Worm (Caenorhabditis elegans) whole organism, L4 larva: ENCODE data around the gene T20F7.3.
"Not testable (repeated sequence)": the region's sequence is repeated elsewhere in the genome, so short reads cannot be mapped to it uniquely, and the experiment has no call there.

Experiments used
- F37D6.2 ChIP-seq: sonication (generic microtip); optimal IDR thresholded peaks from 2 replicates; lab custom pipeline; 2016; ENCODE audit warnings: mild to moderate bottlenecking, missing genetic modification characterization, missing compliant biosample characterization
- R02D3.7 ChIP-seq: fragments of 150-350 bp; sonication (generic microtip); optimal IDR thresholded peaks from 3 replicates; lab custom pipeline; 2014; ENCODE audit warnings: missing biosample characterization, missing genetic modification characterization
- Y105C5A.15 ChIP-seq: fragments of 200-800 bp; sonication (Bioruptor generic); IDR thresholded peaks from 2 replicates; pipeline ENCODE4 v1.3.6; 2022; ENCODE audit warnings: missing genetic modification characterization, missing compliant biosample characterization
- Y48G9A.11 ChIP-seq: fragments of 200-800 bp; sonication (Bioruptor generic); IDR thresholded peaks from 2 replicates; pipeline ENCODE4 v1.3.6; 2022; ENCODE audit warnings: missing genetic modification reagents, missing genetic modification characterization, missing compliant biosample characterization
- Y5F2A.4 ChIP-seq: fragments of 200-800 bp; sonication (Bioruptor generic); optimal IDR thresholded peaks from 2 replicates; lab custom pipeline; 2018; ENCODE audit warnings: mild to moderate bottlenecking, missing genetic modification characterization, missing compliant biosample characterization
- ZK337.2 ChIP-seq: fragments of 200-800 bp; sonication (Bioruptor generic); IDR thresholded peaks from 2 replicates; pipeline ENCODE4 v1.3.6; 2022; ENCODE audit warnings: missing genetic modification reagents, missing genetic modification characterization, missing compliant biosample characterization
- aly-2 ChIP-seq: sonication (generic microtip); optimal IDR thresholded peaks from 2 replicates; lab custom pipeline; 2018; ENCODE audit warnings: missing biosample characterization, missing genetic modification characterization
- ama-1 ChIP-seq: fragments of 150-350 bp; optimal IDR thresholded peaks from 2 replicates; lab custom pipeline; 2014; ENCODE audit warnings: inconsistent platforms, mixed read lengths
- ceh-28 ChIP-seq: fragments of 150-350 bp; optimal IDR thresholded peaks from 2 replicates; lab custom pipeline; 2014; ENCODE audit warnings: missing biosample characterization, missing genetic modification reagents, missing genetic modification characterization
- ceh-44 ChIP-seq: fragments of 200-800 bp; sonication (Bioruptor generic); IDR thresholded peaks from 2 replicates; pipeline ENCODE4 v1.3.6; 2022; ENCODE audit warnings: missing genetic modification reagents, missing genetic modification characterization, missing compliant biosample characterization
- daf-12 ChIP-seq: fragments of 150-350 bp; optimal IDR thresholded peaks from 2 replicates; lab custom pipeline; 2014; ENCODE audit warnings: missing biosample characterization, missing genetic modification reagents, missing genetic modification characterization
- dmd-8 ChIP-seq: fragments of 200-800 bp; sonication (Bioruptor generic); IDR thresholded peaks from 2 replicates; pipeline ENCODE4 v1.3.6; 2022; ENCODE audit warnings: missing genetic modification characterization, missing compliant biosample characterization
- egl-27 ChIP-seq: sonication (generic microtip); optimal IDR thresholded peaks from 3 replicates; lab custom pipeline; 2017; ENCODE audit warnings: missing biosample characterization, missing genetic modification reagents, missing genetic modification characterization
- fkh-10 ChIP-seq: fragments of 150-350 bp; optimal IDR thresholded peaks from 2 replicates; lab custom pipeline; 2014; ENCODE audit warnings: missing biosample characterization, missing genetic modification reagents, missing genetic modification characterization
- gei-8 ChIP-seq: fragments of 200-800 bp; sonication (Bioruptor generic); optimal IDR thresholded peaks from 2 replicates; lab custom pipeline; 2018; ENCODE audit warnings: mild to moderate bottlenecking, missing genetic modification characterization, missing compliant biosample characterization
- hif-1 ChIP-seq, 2 experiments: sonication (generic microtip); optimal IDR thresholded peaks; 2 replicates each; lab custom pipeline; 2016 to 2017; ENCODE audit warnings: missing compliant biosample characterization in 2 of 2, missing genetic modification characterization in 2 of 2, missing genetic modification reagents in 2 of 2, missing genotype in 2 of 2, mild to moderate bottlenecking in 1 of 2
- lim-7 ChIP-seq: fragments of 200-800 bp; sonication (Bioruptor generic); IDR thresholded peaks from 2 replicates; pipeline ENCODE4 v1.3.6; 2022; ENCODE audit warnings: missing genetic modification characterization, missing compliant biosample characterization
- lin-1 ChIP-seq: fragments of 200-800 bp; sonication (Bioruptor generic); IDR thresholded peaks from 2 replicates; pipeline ENCODE4 v1.3.6; 2022; ENCODE audit warnings: missing genetic modification reagents, missing genetic modification characterization, missing compliant biosample characterization
- lin-13 ChIP-seq: fragments of 150-350 bp; optimal IDR thresholded peaks from 2 replicates; lab custom pipeline; 2014; ENCODE audit warnings: missing biosample characterization, missing genetic modification reagents, missing genetic modification characterization
- lin-15B ChIP-seq: fragments of 150-350 bp; sonication (generic microtip); optimal IDR thresholded peaks from 3 replicates; lab custom pipeline; 2014; ENCODE audit warnings: missing biosample characterization, missing genetic modification characterization
- lsy-2 ChIP-seq, 2 experiments: fragments of 150-350 bp in 1 of 2; sonication (generic microtip) in 1 of 2; optimal IDR thresholded peaks; 2 replicates each; lab custom pipeline; 2014 to 2017; ENCODE audit warnings: missing biosample characterization in 2 of 2, missing genetic modification characterization in 2 of 2
- nhr-10 ChIP-seq: fragments of 150-350 bp; optimal IDR thresholded peaks from 2 replicates; lab custom pipeline; 2014; ENCODE audit warnings: missing biosample characterization, missing genetic modification characterization
- nhr-11 ChIP-seq: fragments of 150-350 bp; optimal IDR thresholded peaks from 2 replicates; lab custom pipeline; 2014; ENCODE audit warnings: missing biosample characterization, missing genetic modification characterization
- nhr-111 ChIP-seq: fragments of 200-800 bp; sonication (Bioruptor generic); optimal IDR thresholded peaks from 2 replicates; lab custom pipeline; 2018; ENCODE audit warnings: mild to moderate bottlenecking, missing genetic modification characterization, missing compliant biosample characterization
- pqm-1 ChIP-seq: sonication (generic microtip); optimal IDR thresholded peaks from 2 replicates; lab custom pipeline; 2017; ENCODE audit warnings: missing biosample characterization, missing genetic modification characterization
- sdz-12 ChIP-seq: fragments of 200-800 bp; sonication (Bioruptor generic); optimal IDR thresholded peaks from 2 replicates; lab custom pipeline; 2018; ENCODE audit warnings: mild to moderate bottlenecking, missing genetic modification characterization, missing compliant biosample characterization
- set-16 ChIP-seq: fragments of 200-800 bp; sonication (Bioruptor generic); IDR thresholded peaks from 2 replicates; pipeline ENCODE4 v1.3.6; 2022; ENCODE audit warnings: missing genetic modification reagents, missing genetic modification characterization, missing compliant biosample characterization
- skn-1 ChIP-seq: fragments of 150-350 bp; optimal IDR thresholded peaks from 2 replicates; lab custom pipeline; 2014; ENCODE audit warnings: missing biosample characterization, missing genetic modification characterization
- snpc-1.2 ChIP-seq: fragments of 200-800 bp; sonication (Bioruptor generic); IDR thresholded peaks from 2 replicates; pipeline ENCODE4 v1.3.6; 2022; ENCODE audit warnings: missing genetic modification reagents, missing genetic modification characterization, missing compliant biosample characterization
- unc-62 ChIP-seq, 3 experiments: fragments of 150-350 bp in 1 of 3; sonication (generic microtip); optimal IDR thresholded peaks in 2 of 3; peaks in 1 of 3; 1 replicate in 1 of 3; 2 replicates in 2 of 3; lab custom pipeline; 2014 to 2017; ENCODE audit warnings: missing biosample characterization in 3 of 3, missing genetic modification characterization in 3 of 3, missing genetic modification reagents in 3 of 3, missing genotype in 1 of 3
- zfp-3 ChIP-seq: fragments of 200-800 bp; sonication (Bioruptor generic); conservative IDR thresholded peaks from 2 replicates; pipeline ENCODE4 v1.3.6; 2022; ENCODE audit warnings: missing genetic modification reagents, missing genetic modification characterization, missing compliant biosample characterization
- ztf-11 ChIP-seq: fragments of 150-350 bp; optimal IDR thresholded peaks from 2 replicates; lab custom pipeline; 2014; ENCODE audit warnings: missing biosample characterization, missing genetic modification characterization
- ztf-7 ChIP-seq: fragments of 150-350 bp; optimal IDR thresholded peaks from 2 replicates; lab custom pipeline; 2014; ENCODE audit warnings: missing biosample characterization, missing genetic modification characterization

T20F7.3 gene

DNA sequence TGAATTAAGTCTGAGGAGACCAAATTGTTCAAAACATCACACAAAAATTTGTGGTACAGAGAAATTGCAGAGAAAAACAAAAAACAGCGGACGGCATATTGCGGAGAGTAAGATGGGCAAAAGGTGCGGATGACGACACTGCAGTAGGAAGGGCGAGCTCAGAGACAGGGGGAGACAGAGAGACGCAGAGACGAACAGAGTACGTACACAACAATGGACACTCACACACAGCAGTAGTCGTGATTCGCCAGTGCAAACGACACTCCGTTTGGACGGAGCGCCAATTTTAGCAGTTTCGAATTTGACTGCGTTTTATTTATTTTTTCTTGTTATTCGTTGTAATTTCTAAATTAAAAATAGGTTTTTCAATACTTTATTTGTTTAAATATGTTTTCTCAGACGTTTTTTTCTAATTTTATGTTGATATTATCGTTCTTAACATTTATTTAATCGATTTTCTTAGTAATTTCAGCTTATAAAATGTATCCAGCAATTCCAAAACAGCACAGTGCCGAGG is 12.3 kb downstream of the T20F7.3 start, which contains the start of gene T20F7.1 (continued):
- peak in 1 of 2 experiments; percentile 17 for TF ChIP-seq unc-62 (GFP tag; optimal IDR thresholded peaks at IDR 0.05 in 1 of 2; lab: Kevin White, UChicago)
- TF ChIP-seq unc-62 (tag; optimal IDR thresholded peaks at IDR 0.05; lab: Kevin White, UChicago): no peak
- no peak for TF ChIP-seq snpc-1.2 (GFP tag; lab: Robert Waterston, UW)
- TF ChIP-seq dmd-8 (GFP tag; lab: Robert Waterston, UW): no peak
- TF ChIP-seq lim-7 (GFP tag; lab: Robert Waterston, UW): no peak
- no peak for TF ChIP-seq lsy-2 (tag; optimal IDR thresholded peaks at IDR 0.05; lab: Kevin White, UChicago)
- no peak for TF ChIP-seq lin-13 (GFP tag; lab: Kevin White, UChicago)
- TF ChIP-seq nhr-11 (tag; lab: Kevin White, UChicago): peak; percentile 44
- no peak for TF ChIP-seq fkh-10 (GFP tag; lab: Kevin White, UChicago)
- no peak for TF ChIP-seq skn-1 (tag; lab: Kevin White, UChicago)
- TF ChIP-seq sdz-12 (GFP tag; lab: Kevin White, UChicago): no peak
- no peak for TF ChIP-seq ceh-28 (tag; lab: Kevin White, UChicago)
- TF ChIP-seq nhr-10 (tag; lab: Kevin White, UChicago): no peak
- no peak for TF ChIP-seq nhr-111 (GFP tag; lab: Kevin White, UChicago)
- no peak for TF ChIP-seq Y5F2A.4 (GFP tag; lab: Kevin White, UChicago)
- no peak for TF ChIP-seq ztf-11 (tag; lab: Kevin White, UChicago)
- no peak for TF ChIP-seq Y48G9A.11 (GFP tag; lab: Robert Waterston, UW)
- TF ChIP-seq lin-1 (GFP tag; lab: Robert Waterston, UW): peak; percentile 38; the same call in 1 of the 2 replicates
- TF ChIP-seq lin-15B (tag; lab: Kevin White, UChicago): no peak
- TF ChIP-seq egl-27 (tag; lab: Kevin White, UChicago): no peak

DNA sequence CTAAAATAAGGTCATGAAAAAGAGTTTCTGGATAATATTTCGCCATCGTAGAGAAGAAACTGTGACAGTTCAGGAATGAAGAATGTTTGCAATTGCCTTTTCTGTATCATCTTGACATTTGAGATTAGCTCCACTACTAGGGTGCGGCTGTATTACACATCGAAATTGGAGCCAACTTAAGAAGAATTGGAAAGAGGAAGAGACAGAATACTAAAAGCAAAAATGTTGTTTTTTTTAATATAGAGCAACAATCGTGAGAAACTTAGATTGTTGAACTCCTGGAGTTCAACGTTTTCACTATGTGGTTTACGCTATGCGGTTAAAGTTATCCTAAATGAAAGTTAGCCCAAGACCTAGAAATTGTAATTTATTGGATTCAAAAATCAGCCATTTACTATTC is 20.2 kb downstream of the T20F7.3 start, which contains the start of gene acs-9:
Gene acs-9 (minus strand): TSS at position 101 of the 400 bp plus-strand sequence.
- TF ChIP-seq lim-7 (GFP tag; lab: Robert Waterston, UW) (no peak), hif-1 (tag; optimal IDR thresholded peaks at IDR 0.05; lab: Kevin White, UChicago) (no peak), ceh-44 (GFP tag; lab: Robert Waterston, UW) (no peak), ztf-7 (tag; lab: Kevin White, UChicago) (no peak), Y105C5A.15 (GFP tag; lab: Robert Waterston, UW) (no peak), R02D3.7 (no peak), aly-2 (no peak), ama-1 (lab: Kevin White, UChicago) (no peak), gei-8 (no peak)
- TF ChIP-seq, all 104 proteins: peak for 0

DNA sequence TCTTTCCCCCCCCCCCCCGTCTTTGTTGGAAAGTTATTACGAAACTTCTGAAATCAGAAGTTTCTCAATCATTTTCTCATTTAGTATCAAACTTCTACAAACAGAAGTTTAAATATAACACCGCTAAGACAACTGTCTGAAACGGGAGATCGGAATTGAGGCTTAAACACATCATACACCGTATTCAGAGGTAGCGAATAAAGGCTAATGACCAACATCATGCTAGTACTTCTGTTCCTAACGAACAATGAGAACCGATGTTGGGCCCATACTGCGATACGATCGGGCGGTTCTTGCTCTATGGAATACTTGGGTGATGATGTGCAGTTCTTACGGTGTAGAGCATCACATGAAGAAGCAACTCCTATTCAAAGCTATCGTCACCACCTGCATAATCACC is 23.2 kb downstream of the T20F7.3 start, which contains the start of gene Y13C8A.1:
Gene Y13C8A.1 (plus strand): TSS at position 301 of the 400 bp plus-strand sequence.
- TF ChIP-seq lin-1 (GFP tag; lab: Robert Waterston, UW); zfp-3 (GFP tag; lab: Robert Waterston, UW); daf-12: not testable (repeated sequence)

DNA sequence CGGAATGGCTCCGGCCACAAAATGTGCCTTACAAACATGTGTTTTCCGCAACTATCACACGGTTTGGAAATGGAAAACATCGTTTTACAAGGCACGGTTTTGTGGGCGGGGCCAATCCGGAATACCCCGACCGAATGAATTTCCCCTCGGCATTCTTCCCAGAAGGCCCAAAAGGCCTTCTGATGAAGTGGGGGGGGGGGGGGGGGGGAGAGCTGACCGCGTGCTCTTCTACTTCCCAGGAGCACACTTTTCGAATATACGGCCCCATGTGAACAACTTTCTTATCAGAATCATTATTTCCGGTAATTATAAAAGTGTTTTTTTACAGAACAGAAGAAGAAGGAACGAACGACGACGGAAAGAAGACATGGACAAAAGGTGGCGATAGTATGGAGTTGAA is 23.9 kb downstream of the T20F7.3 start:
- TF ChIP-seq ZK337.2 (GFP tag; lab: Robert Waterston, UW) (no peak), pqm-1 (tag; lab: Kevin White, UChicago) (no peak), F37D6.2 (no peak), Y48G9A.11 (GFP tag; lab: Robert Waterston, UW) (no peak), set-16 (GFP tag; lab: Robert Waterston, UW) (peak; percentile 73), ztf-11 (tag; lab: Kevin White, UChicago) (no peak), lim-7 (GFP tag; lab: Robert Waterston, UW) (0 out of 2 replicates have a peak, but pooled peaks have one; percentile 11), Y5F2A.4 (GFP tag; lab: Kevin White, UChicago) (no peak)
